Worm (Caenorhabditis elegans) whole organism, L4 larva: ENCODE measurements around the gene C27D8.4.

Experiments used
- D1046.2 ChIP-seq: fragments of 200-800 bp; sonication (Bioruptor generic); IDR thresholded peaks from 2 replicates; pipeline ENCODE4 v1.3.6; 2022; ENCODE audit warnings: missing genetic modification characterization, missing compliant biosample characterization
- F26F4.8 ChIP-seq: fragments of 200-800 bp; sonication (Bioruptor generic); conservative IDR thresholded peaks from 2 replicates; pipeline ENCODE4 v1.3.6; 2022; ENCODE audit warnings: missing genetic modification characterization, missing compliant biosample characterization
- T20F7.1 ChIP-seq: fragments of 200-800 bp; sonication (Bioruptor generic); optimal IDR thresholded peaks from 2 replicates; lab custom pipeline; 2018; ENCODE audit warnings: mild to moderate bottlenecking, missing genetic modification characterization, missing compliant biosample characterization
- Y105C5A.15 ChIP-seq: fragments of 200-800 bp; sonication (Bioruptor generic); IDR thresholded peaks from 2 replicates; pipeline ENCODE4 v1.3.6; 2022; ENCODE audit warnings: missing genetic modification characterization, missing compliant biosample characterization
- Y5F2A.4 ChIP-seq: fragments of 200-800 bp; sonication (Bioruptor generic); optimal IDR thresholded peaks from 2 replicates; lab custom pipeline; 2018; ENCODE audit warnings: mild to moderate bottlenecking, missing genetic modification characterization, missing compliant biosample characterization
- ZK337.2 ChIP-seq: fragments of 200-800 bp; sonication (Bioruptor generic); IDR thresholded peaks from 2 replicates; pipeline ENCODE4 v1.3.6; 2022; ENCODE audit warnings: missing genetic modification reagents, missing genetic modification characterization, missing compliant biosample characterization
- aha-1 ChIP-seq: fragments of 150-350 bp; peaks from one replicate; lab custom pipeline; 2014; ENCODE audit warnings: missing biosample characterization, missing genetic modification characterization
- arid-1 ChIP-seq: fragments of 200-800 bp; sonication (Bioruptor generic); conservative IDR thresholded peaks from 2 replicates; pipeline ENCODE4 v1.3.6; 2022; ENCODE audit warnings: missing genetic modification reagents, missing genetic modification characterization, missing compliant biosample characterization
- attf-4 ChIP-seq: sonication (generic microtip); optimal IDR thresholded peaks from 3 replicates; lab custom pipeline; 2017; ENCODE audit warnings: missing biosample characterization, missing genetic modification characterization
- ceh-44 ChIP-seq: fragments of 200-800 bp; sonication (Bioruptor generic); IDR thresholded peaks from 2 replicates; pipeline ENCODE4 v1.3.6; 2022; ENCODE audit warnings: missing genetic modification reagents, missing genetic modification characterization, missing compliant biosample characterization
- ces-1 ChIP-seq: fragments of 150-350 bp; sonication (generic microtip); optimal IDR thresholded peaks from 4 replicates; lab custom pipeline; 2014; ENCODE audit warnings: missing biosample characterization, missing genetic modification reagents, missing genetic modification characterization
- cey-2 ChIP-seq: sonication (generic microtip); optimal IDR thresholded peaks from 3 replicates; lab custom pipeline; 2017; ENCODE audit warnings: missing genetic modification characterization, mild to moderate bottlenecking, missing compliant biosample characterization, antibody characterized with exemption, borderline replicate concordance; ENCODE audit not compliant: insufficient read depth
- daf-12 ChIP-seq: fragments of 150-350 bp; optimal IDR thresholded peaks from 2 replicates; lab custom pipeline; 2014; ENCODE audit warnings: missing biosample characterization, missing genetic modification reagents, missing genetic modification characterization
- daf-16 ChIP-seq, 3 experiments: sonication (generic microtip); optimal IDR thresholded peaks; 2 replicates each; lab custom pipeline; 2016 to 2017; ENCODE audit warnings: missing genetic modification characterization in 3 of 3, missing genetic modification reagents in 3 of 3, mild to moderate bottlenecking in 2 of 3, missing compliant biosample characterization in 2 of 3, missing biosample characterization in 1 of 3, moderate library complexity in 1 of 3
- daf-19 ChIP-seq: fragments of 200-800 bp; sonication (Bioruptor generic); conservative IDR thresholded peaks from 2 replicates; pipeline ENCODE4 v1.3.6; 2022; ENCODE audit warnings: missing genetic modification characterization, missing compliant biosample characterization
- daf-8 ChIP-seq: fragments of 200-800 bp; sonication (Bioruptor generic); IDR thresholded peaks from 2 replicates; pipeline ENCODE4 v1.3.6; 2022; ENCODE audit warnings: missing genetic modification characterization, missing compliant biosample characterization
- dmd-9 ChIP-seq: fragments of 200-800 bp; sonication (Bioruptor generic); IDR thresholded peaks from 2 replicates; pipeline ENCODE4 v1.3.6; 2022; ENCODE audit warnings: missing genetic modification reagents, missing genetic modification characterization, missing compliant biosample characterization
- dpl-1 ChIP-seq: fragments of 150-350 bp; optimal IDR thresholded peaks from 2 replicates; lab custom pipeline; 2014; ENCODE audit warnings: missing biosample characterization, missing genetic modification reagents, missing genetic modification characterization
- duxl-1 ChIP-seq: sonication (generic microtip); optimal IDR thresholded peaks from 2 replicates; lab custom pipeline; 2016; ENCODE audit warnings: mild to moderate bottlenecking, missing genetic modification characterization, moderate library complexity, missing compliant biosample characterization; ENCODE audit not compliant: poor library complexity
- egl-27 ChIP-seq: sonication (generic microtip); optimal IDR thresholded peaks from 3 replicates; lab custom pipeline; 2017; ENCODE audit warnings: missing biosample characterization, missing genetic modification reagents, missing genetic modification characterization
- egl-43 ChIP-seq: fragments of 200-800 bp; sonication (Bioruptor generic); IDR thresholded peaks from 2 replicates; pipeline ENCODE4 v1.3.6; 2022; ENCODE audit warnings: missing genetic modification reagents, missing genetic modification characterization, missing compliant biosample characterization
- fkh-10 ChIP-seq: fragments of 150-350 bp; optimal IDR thresholded peaks from 2 replicates; lab custom pipeline; 2014; ENCODE audit warnings: missing biosample characterization, missing genetic modification reagents, missing genetic modification characterization
- hlh-30 ChIP-seq: sonication (generic microtip); optimal IDR thresholded peaks from 2 replicates; lab custom pipeline; 2017; ENCODE audit warnings: antibody characterized with exemption, mild to moderate bottlenecking, missing genetic modification characterization, missing compliant biosample characterization; ENCODE audit not compliant: insufficient read depth
- jun-1 ChIP-seq: fragments of 150-350 bp; optimal IDR thresholded peaks from 2 replicates; lab custom pipeline; 2014; ENCODE audit warnings: missing biosample characterization, missing genetic modification reagents, missing genetic modification characterization
- lim-7 ChIP-seq: fragments of 200-800 bp; sonication (Bioruptor generic); IDR thresholded peaks from 2 replicates; pipeline ENCODE4 v1.3.6; 2022; ENCODE audit warnings: missing genetic modification characterization, missing compliant biosample characterization
- lin-38 ChIP-seq: fragments of 200-800 bp; sonication (Bioruptor generic); IDR thresholded peaks from 2 replicates; pipeline ENCODE4 v1.3.6; 2022; ENCODE audit warnings: missing genetic modification reagents, missing genetic modification characterization, missing compliant biosample characterization
- lin-39 ChIP-seq: fragments of 150-350 bp; optimal IDR thresholded peaks from 2 replicates; lab custom pipeline; 2014; ENCODE audit warnings: missing biosample characterization, missing genetic modification reagents, missing genetic modification characterization
- lsy-2 ChIP-seq, 2 experiments: fragments of 150-350 bp in 1 of 2; sonication (generic microtip) in 1 of 2; optimal IDR thresholded peaks; 2 replicates each; lab custom pipeline; 2014 to 2017; ENCODE audit warnings: missing biosample characterization in 2 of 2, missing genetic modification characterization in 2 of 2
- madf-9 ChIP-seq: fragments of 200-800 bp; sonication (Bioruptor generic); conservative IDR thresholded peaks from 2 replicates; pipeline ENCODE4 v1.3.6; 2022; ENCODE audit warnings: missing genetic modification reagents, missing genetic modification characterization, missing compliant biosample characterization
- mep-1 ChIP-seq: fragments of 150-350 bp; sonication (generic microtip); optimal IDR thresholded peaks from 3 replicates; lab custom pipeline; 2014; ENCODE audit warnings: missing biosample characterization, missing genetic modification characterization
- mxl-2 ChIP-seq: fragments of 200-800 bp; sonication (Bioruptor generic); conservative IDR thresholded peaks from 2 replicates; pipeline ENCODE4 v1.3.6; 2022; ENCODE audit warnings: missing genetic modification reagents, missing genetic modification characterization, missing compliant biosample characterization
- nhr-10 ChIP-seq: fragments of 150-350 bp; optimal IDR thresholded peaks from 2 replicates; lab custom pipeline; 2014; ENCODE audit warnings: missing biosample characterization, missing genetic modification characterization
- nhr-102 ChIP-seq: sonication (generic microtip); optimal IDR thresholded peaks from 2 replicates; lab custom pipeline; 2016; ENCODE audit warnings: mild to moderate bottlenecking, missing genetic modification characterization, moderate library complexity, missing compliant biosample characterization
- nhr-111 ChIP-seq: fragments of 200-800 bp; sonication (Bioruptor generic); optimal IDR thresholded peaks from 2 replicates; lab custom pipeline; 2018; ENCODE audit warnings: mild to moderate bottlenecking, missing genetic modification characterization, missing compliant biosample characterization
- nhr-237 ChIP-seq: sonication (generic microtip); optimal IDR thresholded peaks from 2 replicates; lab custom pipeline; 2017; ENCODE audit warnings: missing biosample characterization, missing genetic modification characterization
- nhr-28 ChIP-seq: fragments of 150-350 bp; optimal IDR thresholded peaks from 2 replicates; lab custom pipeline; 2014; ENCODE audit warnings: missing biosample characterization, missing genetic modification characterization
- nhr-41 ChIP-seq: fragments of 200-800 bp; sonication (Bioruptor generic); IDR thresholded peaks from 2 replicates; pipeline ENCODE4 v1.3.6; 2022; ENCODE audit warnings: missing genetic modification reagents, missing genetic modification characterization, missing compliant biosample characterization
- nhr-48 ChIP-seq: sonication (generic microtip); optimal IDR thresholded peaks from 2 replicates; lab custom pipeline; 2016; ENCODE audit warnings: mild to moderate bottlenecking, missing genetic modification characterization, missing compliant biosample characterization
- php-3 ChIP-seq: fragments of 200-800 bp; sonication (Bioruptor generic); IDR thresholded peaks from 2 replicates; pipeline ENCODE4 v1.3.6; 2022; ENCODE audit warnings: missing genetic modification reagents, missing genetic modification characterization, missing compliant biosample characterization
- sdz-12 ChIP-seq: fragments of 200-800 bp; sonication (Bioruptor generic); optimal IDR thresholded peaks from 2 replicates; lab custom pipeline; 2018; ENCODE audit warnings: mild to moderate bottlenecking, missing genetic modification characterization, missing compliant biosample characterization
- skn-1 ChIP-seq: fragments of 150-350 bp; optimal IDR thresholded peaks from 2 replicates; lab custom pipeline; 2014; ENCODE audit warnings: missing biosample characterization, missing genetic modification characterization
- snpc-1.2 ChIP-seq: fragments of 200-800 bp; sonication (Bioruptor generic); IDR thresholded peaks from 2 replicates; pipeline ENCODE4 v1.3.6; 2022; ENCODE audit warnings: missing genetic modification reagents, missing genetic modification characterization, missing compliant biosample characterization
- snpc-4 ChIP-seq: fragments of 150-350 bp; optimal IDR thresholded peaks from 2 replicates; lab custom pipeline; 2014; ENCODE audit warnings: missing biosample characterization, missing genetic modification characterization
- spr-1 ChIP-seq: sonication (generic microtip); optimal IDR thresholded peaks from 2 replicates; lab custom pipeline; 2016; ENCODE audit warnings: mild to moderate bottlenecking, missing genetic modification characterization, missing compliant biosample characterization
- spr-3 ChIP-seq: fragments of 200-800 bp; sonication (Bioruptor generic); optimal IDR thresholded peaks from 2 replicates; lab custom pipeline; 2018; ENCODE audit warnings: mild to moderate bottlenecking, missing genetic modification characterization, missing compliant biosample characterization
- tag-97 ChIP-seq: fragments of 200-800 bp; sonication (Bioruptor generic); IDR thresholded peaks from 2 replicates; pipeline ENCODE4 v1.3.6; 2022; ENCODE audit warnings: missing genetic modification characterization, missing compliant biosample characterization
- unc-62 ChIP-seq, 3 experiments: fragments of 150-350 bp in 1 of 3; sonication (generic microtip); optimal IDR thresholded peaks in 2 of 3; peaks in 1 of 3; 1 replicate in 1 of 3; 2 replicates in 2 of 3; lab custom pipeline; 2014 to 2017; ENCODE audit warnings: missing biosample characterization in 3 of 3, missing genetic modification characterization in 3 of 3, missing genetic modification reagents in 3 of 3, missing genotype in 1 of 3
- zag-1 ChIP-seq: fragments of 150-350 bp; optimal IDR thresholded peaks from 2 replicates; lab custom pipeline; 2014; ENCODE audit warnings: missing biosample characterization, missing genetic modification characterization
- zip-11 ChIP-seq: fragments of 200-800 bp; sonication (Bioruptor generic); IDR thresholded peaks from 2 replicates; pipeline ENCODE4 v1.3.6; 2022; ENCODE audit warnings: missing genetic modification characterization, missing compliant biosample characterization
- ztf-11 ChIP-seq: fragments of 150-350 bp; optimal IDR thresholded peaks from 2 replicates; lab custom pipeline; 2014; ENCODE audit warnings: missing biosample characterization, missing genetic modification characterization
- ztf-7 ChIP-seq: fragments of 150-350 bp; optimal IDR thresholded peaks from 2 replicates; lab custom pipeline; 2014; ENCODE audit warnings: missing biosample characterization, missing genetic modification characterization

The C27D8.4 gene

DNA sequence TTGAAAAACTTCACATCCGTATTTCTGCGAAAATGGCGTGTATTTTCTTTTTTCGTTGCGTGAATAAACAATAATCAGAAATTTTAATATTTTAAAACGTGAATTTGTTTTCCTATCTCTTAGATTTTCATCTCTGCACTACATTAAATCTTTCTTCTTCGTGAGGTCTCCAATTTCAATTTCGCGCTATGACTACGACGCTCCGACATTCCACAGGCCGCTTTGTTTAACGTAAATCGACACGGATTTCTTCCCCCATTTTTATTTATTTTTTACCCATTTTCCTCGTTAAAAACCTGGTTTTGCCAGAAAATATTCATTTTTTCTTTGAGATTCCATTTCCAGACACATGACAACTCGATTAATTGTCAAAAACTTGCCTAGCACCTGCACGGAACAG, 20.7 kb downstream of the C27D8.4 start, which contains the start of the genes T23F6.3 and rbd-1 (continued):
- peak; percentile 78 for TF ChIP-seq hlh-30 (tag; lab: Kevin White, UChicago)
- peak; percentile 52 for TF ChIP-seq fkh-10 (GFP tag; lab: Kevin White, UChicago)
- no peak for TF ChIP-seq php-3 (GFP tag; lab: Robert Waterston, UW)
- TF ChIP-seq cey-2 (tag; lab: Kevin White, UChicago): no peak
- TF ChIP-seq attf-4 (tag; lab: Kevin White, UChicago): no peak
- peak; percentile 99 for TF ChIP-seq dpl-1 (GFP tag; lab: Kevin White, UChicago)
- TF ChIP-seq D1046.2: no peak
- TF ChIP-seq T20F7.1: peak; percentile 100
- TF ChIP-seq zag-1 (tag; lab: Kevin White, UChicago): no peak
- 0 out of 2 replicates have a peak, but pooled peaks have one; percentile 27 for TF ChIP-seq dmd-9 (GFP tag; lab: Robert Waterston, UW)
- peak; percentile 47 for TF ChIP-seq spr-1 (tag; lab: Kevin White, UChicago)
- no peak for TF ChIP-seq nhr-111 (GFP tag; lab: Kevin White, UChicago)
- TF ChIP-seq egl-43 (GFP tag; lab: Robert Waterston, UW): peak; percentile 38; the same call in 1 of the 2 replicates
- TF ChIP-seq tag-97 (GFP tag; lab: Robert Waterston, UW): no peak
- no peak for TF ChIP-seq lin-39 (tag; lab: Kevin White, UChicago)
- no peak for TF ChIP-seq daf-19 (GFP tag; lab: Robert Waterston, UW)
- TF ChIP-seq nhr-102 (tag; lab: Kevin White, UChicago): peak; percentile 65
- TF ChIP-seq mep-1 (tag; lab: Kevin White, UChicago): peak; percentile 80
- TF ChIP-seq lsy-2 (tag; optimal IDR thresholded peaks at IDR 0.05; lab: Kevin White, UChicago): peak; percentile 15 to 92
- TF ChIP-seq mxl-2: no peak
- TF ChIP-seq nhr-28: peak; percentile 77
- TF ChIP-seq Y5F2A.4 (GFP tag; lab: Kevin White, UChicago): no peak
- TF ChIP-seq unc-62 (GFP tag; optimal IDR thresholded peaks at IDR 0.05 in 1 of 2; lab: Kevin White, UChicago): peak in 1 of 2 experiments; percentile 3
- TF ChIP-seq unc-62 (tag; optimal IDR thresholded peaks at IDR 0.05; lab: Kevin White, UChicago): no peak
- TF ChIP-seq ztf-11 (tag; lab: Kevin White, UChicago): no peak
- TF ChIP-seq zip-11 (GFP tag; lab: Robert Waterston, UW): no peak
- no peak for TF ChIP-seq nhr-48 (tag; lab: Kevin White, UChicago)
- peak; percentile 37; the same call in 1 of the 2 replicates for TF ChIP-seq arid-1
- TF ChIP-seq snpc-1.2 (GFP tag; lab: Robert Waterston, UW): peak; percentile 55; the same call in 1 of the 2 replicates
- no peak for TF ChIP-seq daf-12
- peak; percentile 74 for TF ChIP-seq ztf-7 (tag; lab: Kevin White, UChicago)
- TF ChIP-seq F26F4.8 (GFP tag; lab: Robert Waterston, UW): no peak
- TF ChIP-seq egl-27 (tag; lab: Kevin White, UChicago): no peak
- TF ChIP-seq daf-8 (GFP tag; lab: Robert Waterston, UW): no peak
- no peak for TF ChIP-seq snpc-4 (tag; lab: Kevin White, UChicago)
- no peak for TF ChIP-seq ceh-44
- peak; percentile 69 for TF ChIP-seq duxl-1
- no peak for TF ChIP-seq sdz-12 (GFP tag; lab: Kevin White, UChicago)
- no peak for TF ChIP-seq nhr-41 (GFP tag; lab: Robert Waterston, UW)
- no peak for TF ChIP-seq madf-9 (GFP tag; lab: Robert Waterston, UW)
- TF ChIP-seq spr-3 (GFP tag; lab: Kevin White, UChicago): peak; percentile 14
- TF ChIP-seq Y105C5A.15 (GFP tag; lab: Robert Waterston, UW): no peak
- TF ChIP-seq lin-38: peak; percentile 83
- TF ChIP-seq nhr-10 (tag; lab: Kevin White, UChicago): no peak
- peak in 1 of 2 experiments; percentile 4 for TF ChIP-seq daf-16 (GFP tag; optimal IDR thresholded peaks at IDR 0.05; lab: Kevin White, UChicago)
- TF ChIP-seq daf-16 (tag; optimal IDR thresholded peaks at IDR 0.05; lab: Kevin White, UChicago): peak; percentile 35
- peak; percentile 55; the same call in 1 of the 2 replicates for TF ChIP-seq ZK337.2
- TF ChIP-seq skn-1 (tag; lab: Kevin White, UChicago): no peak
- TF ChIP-seq lim-7 (GFP tag; lab: Robert Waterston, UW): no peak
- no peak for TF ChIP-seq aha-1 (tag; lab: Kevin White, UChicago)
- no peak for TF ChIP-seq ces-1
- TF ChIP-seq jun-1 (tag; lab: Kevin White, UChicago): peak; percentile 36
- no peak for TF ChIP-seq nhr-237 (tag; lab: Kevin White, UChicago)
